Fruit fly (Drosophila melanogaster): ENCODE results near the gene CG43056.

Gene CG43056

dm6 chr2L:4440881-4441737 is 3.5 kb downstream of the CG43056 start, which contains the start of gene CG15431 (continued):
- TF ChIP-seq pros (GFP tag; optimal IDR thresholded peaks at IDR 0.05) = no peak
- peak; percentile 46 for TF ChIP-seq HLH54F (GFP tag; optimal IDR thresholded peaks at IDR 0.05)
- TF ChIP-seq GATAe (GFP tag; conservative IDR thresholded peaks at IDR 0.05) = no peak
- TF ChIP-seq fru (optimal IDR thresholded peaks at IDR 0.05) = no peak
- no peak for TF ChIP-seq CG1832 (GFP tag; optimal IDR thresholded peaks at IDR 0.05)
- peak; percentile 58 for TF ChIP-seq bcd (GFP tag; optimal IDR thresholded peaks at IDR 0.05)
- TF ChIP-seq pb (GFP tag; optimal IDR thresholded peaks at IDR 0.05) = no peak
- TF ChIP-seq Bdp1 (GFP tag; optimal IDR thresholded peaks at IDR 0.05) = no peak
- no peak for TF ChIP-seq D (optimal IDR thresholded peaks at IDR 0.05)
- TF ChIP-seq D (GFP tag; optimal IDR thresholded peaks at IDR 0.05) = no peak
- TF ChIP-seq Sox102F (GFP tag; optimal IDR thresholded peaks at IDR 0.05) = no peak
- no peak for TF ChIP-seq Dad (GFP tag; optimal IDR thresholded peaks at IDR 0.05)
- TF ChIP-seq Trl (optimal IDR thresholded peaks at IDR 0.05) = peak; percentile 73 to 82
- TF ChIP-seq Trl (GFP tag; optimal IDR thresholded peaks at IDR 0.05) = no peak
- TF ChIP-seq CG11695 (GFP tag; IDR thresholded peaks at IDR 0.05) = no peak
- peak; percentile 49 for TF ChIP-seq cwo (GFP tag; optimal IDR thresholded peaks at IDR 0.05)
- peak; percentile 41 for TF ChIP-seq Mad (GFP tag; optimal IDR thresholded peaks at IDR 0.05)
- TF ChIP-seq CG4328 (GFP tag; optimal IDR thresholded peaks at IDR 0.05) = peak; percentile 10
- peak; percentile 62; the same call in 1 of the 2 replicates for TF ChIP-seq Nf-YA (GFP tag; IDR thresholded peaks at IDR 0.05)
- TF ChIP-seq ranshi (GFP tag; IDR thresholded peaks at IDR 0.05) = no peak; the same call in 1 of the 2 replicates
- no peak for TF ChIP-seq CG12236 (GFP tag; optimal IDR thresholded peaks at IDR 0.05)
- TF ChIP-seq Dip3 (GFP tag; optimal IDR thresholded peaks at IDR 0.05) = no peak
- TF ChIP-seq CG2889 (GFP tag; IDR thresholded peaks at IDR 0.05) = peak; percentile 16; the same call in 1 of the 3 replicates
- TF ChIP-seq CG15514 (GFP tag; optimal IDR thresholded peaks at IDR 0.05) = peak; percentile 69
- no peak for TF ChIP-seq Chrac-16 (GFP tag; optimal IDR thresholded peaks at IDR 0.05)
- TF ChIP-seq Atf3 (GFP tag; optimal IDR thresholded peaks at IDR 0.05) = no peak
- no peak for TF ChIP-seq CG1792 (GFP tag; optimal IDR thresholded peaks at IDR 0.05)
- no peak for TF ChIP-seq HmgD (GFP tag; optimal IDR thresholded peaks at IDR 0.05)
- no peak for TF ChIP-seq CG15073 (GFP tag; optimal IDR thresholded peaks at IDR 0.05)
- no peak for TF ChIP-seq emc (GFP tag; optimal IDR thresholded peaks at IDR 0.05)
- peak; percentile 27 for TF ChIP-seq CG1603 (tag; optimal IDR thresholded peaks at IDR 0.05)
- no peak for TF ChIP-seq hkb (optimal IDR thresholded peaks at IDR 0.05)
- TF ChIP-seq hkb (GFP tag; IDR thresholded peaks at IDR 0.05) = peak; percentile 67
- no peak for TF ChIP-seq disco-r (GFP tag; optimal IDR thresholded peaks at IDR 0.05)
- peak; percentile 31; the same call in 1 of the 2 replicates for TF ChIP-seq stc (GFP tag; IDR thresholded peaks at IDR 0.05)
- TF ChIP-seq tll (GFP tag; optimal IDR thresholded peaks at IDR 0.05) = no peak
- TF ChIP-seq tin (GFP tag; optimal IDR thresholded peaks at IDR 0.05) = peak; percentile 37
- peak; percentile 44 for TF ChIP-seq CG13424 (tag; optimal IDR thresholded peaks at IDR 0.05)
- TF ChIP-seq Hr3 (GFP tag; optimal IDR thresholded peaks at IDR 0.05) = peak; percentile 16
- TF ChIP-seq stwl (tag; optimal IDR thresholded peaks at IDR 0.05) = no peak
- TF ChIP-seq luna (GFP tag; optimal IDR thresholded peaks at IDR 0.05) = no peak
- peak; percentile 58 for TF ChIP-seq CG18619 (GFP tag; optimal IDR thresholded peaks at IDR 0.05)
- no peak for TF ChIP-seq gfzf (GFP tag; optimal IDR thresholded peaks at IDR 0.05)
- no peak for TF ChIP-seq cato (GFP tag; optimal IDR thresholded peaks at IDR 0.05; ENCODE audit: borderline replicate concordance)
- peak; percentile 44 for TF ChIP-seq esg (GFP tag; conservative IDR thresholded peaks at IDR 0.05)
- peak; percentile 43 for TF ChIP-seq BtbVII (GFP tag; optimal IDR thresholded peaks at IDR 0.05)
- TF ChIP-seq ewg (GFP tag; optimal IDR thresholded peaks at IDR 0.05) = peak; percentile 65
- no peak for TF ChIP-seq crc (GFP tag; optimal IDR thresholded peaks at IDR 0.05)
- TF ChIP-seq D19B (GFP tag; optimal IDR thresholded peaks at IDR 0.05) = no peak
- no peak for TF ChIP-seq CG34224 (GFP tag; IDR thresholded peaks at IDR 0.05; ENCODE audit: partially characterized antibody)
- TF ChIP-seq jumu (GFP tag; optimal IDR thresholded peaks at IDR 0.05) = no peak

Measured in whole organism, embryonic.